Fruit fly (Drosophila melanogaster) whole organism, prepupa: Measurements from ENCODE around the gene Gcn5.
A peak's percentile ranks its signal among the peaks of the same experiment; 100 is the strongest.

Experiments
- Blimp-1 ChIP-seq: fragments of 200-800 bp; sonication (Bioruptor generic); optimal IDR thresholded peaks from 3 replicates; lab custom pipeline; 2017; ENCODE audit warnings: missing biosample characterization, missing genetic modification characterization, mild to moderate bottlenecking, moderate library complexity, missing genetic modification reagents
- CG10669 ChIP-seq: fragments of 200-800 bp; sonication (Bioruptor generic); optimal IDR thresholded peaks from 3 replicates; lab custom pipeline; 2018; ENCODE audit warnings: missing biosample characterization, mild to moderate bottlenecking, missing genetic modification characterization, moderate library complexity
- CG11294 ChIP-seq: fragments of 200-800 bp; sonication (Bioruptor generic); IDR thresholded peaks from 2 replicates; pipeline ENCODE4 v1.3.6; 2022; ENCODE audit warnings: missing biosample characterization, missing genetic modification characterization
- CG11762 ChIP-seq: fragments of 200-800 bp; sonication (Bioruptor generic); optimal IDR thresholded peaks from 3 replicates; lab custom pipeline; 2016; ENCODE audit warnings: missing biosample characterization, missing genetic modification characterization; ENCODE audit not compliant: insufficient read depth
- CG11902 ChIP-seq: fragments of 200-800 bp; sonication (Bioruptor generic); optimal IDR thresholded peaks from 3 replicates; lab custom pipeline; 2016; ENCODE audit warnings: missing biosample characterization, missing genetic modification characterization
- CG15336 ChIP-seq: fragments of 200-800 bp; sonication (Bioruptor generic); IDR thresholded peaks from 2 replicates; pipeline ENCODE4 v1.3.6; 2022; ENCODE audit warnings: missing biosample characterization, missing genetic modification characterization
- CG1621 ChIP-seq: fragments of 200-800 bp; sonication (Bioruptor generic); optimal IDR thresholded peaks from 3 replicates; lab custom pipeline; 2018; ENCODE audit warnings: missing biosample characterization, mild to moderate bottlenecking, missing genetic modification characterization
- CG16779 ChIP-seq: fragments of 200-800 bp; sonication (Bioruptor generic); optimal IDR thresholded peaks from 3 replicates; lab custom pipeline; 2017; ENCODE audit warnings: missing biosample characterization, mild to moderate bottlenecking, missing genetic modification characterization
- CG3032 ChIP-seq: fragments of 200-800 bp; optimal IDR thresholded peaks from 2 replicates; lab custom pipeline; 2019; ENCODE audit warnings: missing biosample characterization, mild to moderate bottlenecking, missing genetic modification characterization, moderate library complexity
- CG31627 ChIP-seq: fragments of 200-800 bp; sonication (Bioruptor generic); optimal IDR thresholded peaks from 3 replicates; lab custom pipeline; 2016; ENCODE audit warnings: missing biosample characterization, missing genetic modification characterization
- CG32006 ChIP-seq: fragments of 200-800 bp; sonication (Bioruptor generic); optimal IDR thresholded peaks from 3 replicates; lab custom pipeline; 2017; ENCODE audit warnings: missing biosample characterization, mild to moderate bottlenecking, missing genetic modification characterization
- CG4318 ChIP-seq: fragments of 200-800 bp; sonication (Bioruptor generic); optimal IDR thresholded peaks from 3 replicates; lab custom pipeline; 2017; ENCODE audit warnings: missing biosample characterization, mild to moderate bottlenecking, missing genetic modification characterization
- CG6163 ChIP-seq: fragments of 200-800 bp; sonication (Bioruptor generic); IDR thresholded peaks from 3 replicates; pipeline ENCODE4 v1.3.6; 2022; ENCODE audit warnings: missing biosample characterization, missing genetic modification characterization
- CG6276 ChIP-seq: fragments of 200-800 bp; sonication (Bioruptor generic); optimal IDR thresholded peaks from 2 replicates; lab custom pipeline; 2017; ENCODE audit warnings: missing biosample characterization, mild to moderate bottlenecking, missing genetic modification characterization
- CG6792 ChIP-seq: fragments of 200-800 bp; sonication (Bioruptor generic); optimal IDR thresholded peaks from 3 replicates; lab custom pipeline; 2016; ENCODE audit warnings: missing biosample characterization, missing genetic modification characterization
- CG6854 ChIP-seq: fragments of 200-800 bp; sonication (Bioruptor generic); optimal IDR thresholded peaks from 2 replicates; lab custom pipeline; 2017; ENCODE audit warnings: missing biosample characterization, mild to moderate bottlenecking, missing genetic modification characterization
- CG7368 ChIP-seq: fragments of 200-800 bp; sonication (Bioruptor generic); optimal IDR thresholded peaks from 3 replicates; lab custom pipeline; 2016; ENCODE audit warnings: missing biosample characterization, missing genetic modification characterization
- CG8119 ChIP-seq: fragments of 200-800 bp; sonication (Bioruptor generic); IDR thresholded peaks from 3 replicates; pipeline ENCODE4 v1.3.6; 2022; ENCODE audit warnings: missing biosample characterization, missing genetic modification characterization
- CG8632 ChIP-seq: fragments of 200-800 bp; sonication (Bioruptor generic); optimal IDR thresholded peaks from 3 replicates; lab custom pipeline; 2016; ENCODE audit warnings: missing biosample characterization, missing genetic modification characterization
- CG9139 ChIP-seq: fragments of 200-800 bp; sonication (Bioruptor generic); optimal IDR thresholded peaks from 3 replicates; lab custom pipeline; 2017; ENCODE audit warnings: missing biosample characterization, mild to moderate bottlenecking, missing genetic modification characterization
- Eip75B ChIP-seq: fragments of 200-800 bp; sonication (Bioruptor generic); optimal IDR thresholded peaks from 3 replicates; lab custom pipeline; 2016; ENCODE audit warnings: missing biosample characterization, missing genetic modification characterization
- Eip78C ChIP-seq: fragments of 200-800 bp; sonication (Bioruptor generic); peaks from one replicate; lab custom pipeline; 2016; ENCODE audit warnings: missing biosample characterization, missing genetic modification characterization
- Eip93F ChIP-seq: fragments of 200-800 bp; sonication (Bioruptor generic); optimal IDR thresholded peaks from 2 replicates; lab custom pipeline; 2016; ENCODE audit warnings: missing biosample characterization, mild to moderate bottlenecking, missing genetic modification characterization
- Ets96B ChIP-seq: fragments of 200-800 bp; optimal IDR thresholded peaks from 2 replicates; lab custom pipeline; 2019; ENCODE audit warnings: missing biosample characterization, mild to moderate bottlenecking, missing genetic modification characterization, moderate library complexity
- Gug ChIP-seq: fragments of 200-800 bp; sonication (Bioruptor generic); IDR thresholded peaks from 2 replicates; pipeline ENCODE4 v1.3.6; 2022; ENCODE audit warnings: missing biosample characterization, missing genetic modification characterization
- Hr39 ChIP-seq: fragments of 200-800 bp; sonication (Bioruptor generic); optimal IDR thresholded peaks from 2 replicates; lab custom pipeline; 2016; ENCODE audit warnings: missing biosample characterization, missing genetic modification characterization
- Hr4 ChIP-seq: fragments of 200-800 bp; sonication (Bioruptor generic); optimal IDR thresholded peaks from 3 replicates; lab custom pipeline; 2016; ENCODE audit warnings: missing biosample characterization, missing genetic modification characterization
- OdsH ChIP-seq: fragments of 200-800 bp; sonication (Bioruptor generic); optimal IDR thresholded peaks from 3 replicates; lab custom pipeline; 2016; ENCODE audit warnings: missing biosample characterization, missing genetic modification characterization
- Sox102F ChIP-seq: fragments of 200-800 bp; sonication (Bioruptor generic); optimal IDR thresholded peaks from 2 replicates; lab custom pipeline; 2016; ENCODE audit warnings: missing biosample characterization, mild to moderate bottlenecking, missing genetic modification characterization
- Sox14 ChIP-seq: fragments of 200-800 bp; sonication (Bioruptor generic); optimal IDR thresholded peaks from 3 replicates; lab custom pipeline; 2016; ENCODE audit warnings: missing biosample characterization, missing genetic modification characterization
- acj6 ChIP-seq: fragments of 200-800 bp; sonication (Bioruptor generic); optimal IDR thresholded peaks from 3 replicates; lab custom pipeline; 2016; ENCODE audit warnings: missing biosample characterization, missing genetic modification characterization
- dac ChIP-seq: fragments of 200-800 bp; sonication (Bioruptor generic); optimal IDR thresholded peaks from 2 replicates; lab custom pipeline; 2017; ENCODE audit warnings: missing biosample characterization, mild to moderate bottlenecking, missing genetic modification characterization
- eg ChIP-seq: fragments of 200-800 bp; sonication (Bioruptor generic); IDR thresholded peaks from 3 replicates; pipeline ENCODE4 v1.3.6; 2022; ENCODE audit warnings: missing biosample characterization, missing genetic modification characterization
- esn ChIP-seq: fragments of 200-800 bp; sonication (Bioruptor generic); optimal IDR thresholded peaks from 2 replicates; lab custom pipeline; 2016; ENCODE audit warnings: missing biosample characterization, mild to moderate bottlenecking, missing genetic modification characterization, moderate library complexity
- fd85E ChIP-seq: fragments of 200-800 bp; sonication (Bioruptor generic); optimal IDR thresholded peaks from 3 replicates; lab custom pipeline; 2016; ENCODE audit warnings: missing biosample characterization, missing genetic modification characterization
- net ChIP-seq: fragments of 200-800 bp; sonication (Bioruptor generic); optimal IDR thresholded peaks from 3 replicates; lab custom pipeline; 2016; ENCODE audit warnings: missing biosample characterization, missing genetic modification characterization
- salr ChIP-seq, 2 experiments: fragments of 200-800 bp; sonication (Bioruptor generic); optimal IDR thresholded peaks; 3 replicates each; lab custom pipeline; 2016 to 2018; ENCODE audit warnings: missing biosample characterization in 2 of 2, missing genetic modification characterization in 2 of 2, mild to moderate bottlenecking in 1 of 2
- ss ChIP-seq, 2 experiments: fragments of 200-800 bp; sonication (Bioruptor generic); optimal IDR thresholded peaks; 2 replicates in 1 of 2; 3 replicates in 1 of 2; lab custom pipeline; 2017 to 2018; ENCODE audit warnings: mild to moderate bottlenecking in 2 of 2, missing biosample characterization in 2 of 2, missing genetic modification characterization in 2 of 2, moderate library complexity in 1 of 2
- svp ChIP-seq: fragments of 200-800 bp; sonication (Bioruptor generic); peaks from one replicate; lab custom pipeline; 2016; ENCODE audit warnings: missing biosample characterization, missing genetic modification characterization
- topi ChIP-seq: fragments of 200-800 bp; sonication (Bioruptor generic); optimal IDR thresholded peaks from 3 replicates; lab custom pipeline; 2016; ENCODE audit warnings: missing biosample characterization, missing genetic modification characterization
- vri ChIP-seq: fragments of 200-800 bp; sonication (Bioruptor generic); optimal IDR thresholded peaks from 3 replicates; lab custom pipeline; 2016; ENCODE audit warnings: missing biosample characterization, mild to moderate bottlenecking, missing genetic modification characterization

Gene Gcn5

DNA sequence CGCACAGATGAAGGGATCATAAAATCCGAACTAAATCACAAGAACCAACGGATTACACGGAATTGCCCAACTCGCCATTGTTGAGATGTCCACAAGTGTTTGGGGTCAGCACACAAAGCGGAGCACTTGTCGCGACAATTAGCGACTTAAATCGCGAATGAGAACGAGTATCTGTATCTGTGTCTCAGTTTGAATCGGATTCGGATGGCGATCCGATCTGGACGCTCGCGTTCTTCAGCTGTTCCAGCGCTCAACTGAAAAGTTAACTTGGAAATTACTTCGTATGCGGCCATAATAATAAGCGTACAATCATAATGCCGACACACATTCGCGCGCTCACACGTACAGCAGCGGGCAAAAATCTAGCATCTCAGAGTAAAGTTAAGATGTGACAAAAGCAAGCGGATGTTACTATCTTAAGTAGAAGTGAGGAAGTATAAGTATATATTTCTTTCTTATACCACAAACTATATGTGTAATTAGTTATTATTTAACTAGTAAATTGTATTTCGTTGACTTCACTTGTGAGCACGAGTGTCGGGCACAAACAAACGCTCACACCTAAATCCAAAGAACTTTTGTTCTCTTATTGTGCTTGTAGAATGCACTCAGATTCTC, 33.3 kb downstream of the Gcn5 start, which contains the start of gene CG10660 (continued):
- TF ChIP-seq OdsH (peak; percentile 95), CG1621 (peak; percentile 88), CG8119 (peak; percentile 96), Eip93F (GFP tag; lab: Kevin White, UChicago) (peak; percentile 66), net (GFP tag; lab: Kevin White, UChicago) (peak; percentile 94), CG11762 (GFP tag; lab: Kevin White, UChicago) (peak; percentile 87), CG10669 (GFP tag; lab: Kevin White, UChicago) (peak; percentile 86), ss (GFP tag; optimal IDR thresholded peaks at IDR 0.05; lab: Kevin White, UChicago) (peak; percentile 67 to 78), topi (GFP tag; lab: Kevin White, UChicago) (peak; percentile 91), Blimp-1 (GFP tag; lab: Kevin White, UChicago) (peak; percentile 65), CG6792 (GFP tag; lab: Kevin White, UChicago) (peak; percentile 93), CG4318 (peak; percentile 84), Hr4 (GFP tag; lab: Kevin White, UChicago) (peak; percentile 94), CG7368 (GFP tag; lab: Kevin White, UChicago) (peak; percentile 82), CG8632 (peak; percentile 90), Hr39 (GFP tag; lab: Kevin White, UChicago) (peak; percentile 85), dac (GFP tag; lab: Kevin White, UChicago) (peak; percentile 78), salr (GFP tag; optimal IDR thresholded peaks at IDR 0.05; lab: Kevin White, UChicago) (peak; percentile 79 to 86)

DNA sequence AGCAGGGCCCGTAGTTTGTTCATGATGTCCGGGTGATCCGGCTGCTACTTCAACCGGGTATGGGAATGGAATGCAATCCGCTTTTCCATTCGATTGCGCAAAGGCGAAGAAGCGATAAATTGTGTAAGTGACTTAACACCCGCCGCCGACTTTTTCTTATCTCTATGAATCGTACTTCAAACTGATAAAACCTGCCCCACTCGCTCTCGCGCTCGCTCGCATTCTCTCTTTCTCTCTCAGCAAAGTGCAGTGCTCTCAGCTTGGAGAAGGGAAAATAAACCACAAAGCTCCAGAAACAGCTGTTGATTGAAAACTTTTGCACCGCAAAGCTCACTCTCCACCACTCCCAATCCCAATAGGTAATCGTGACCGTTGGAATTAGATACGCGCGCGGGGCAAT, 33.9 kb downstream of the Gcn5 start:
- TF ChIP-seq CG6163: peak; percentile 55; the same call in 2 of the 3 replicates
- TF ChIP-seq CG8119: peak; percentile 57; the same call in 2 of the 3 replicates
- TF ChIP-seq CG16779 (tag; lab: Kevin White, UChicago): peak; percentile 27
- no peak for TF ChIP-seq CG3032
- TF ChIP-seq CG6854 (GFP tag; lab: Kevin White, UChicago): peak; percentile 42
- peak; percentile 42 for TF ChIP-seq fd85E
- peak; percentile 24 for TF ChIP-seq Sox102F
- TF ChIP-seq ss (GFP tag; optimal IDR thresholded peaks at IDR 0.05; lab: Kevin White, UChicago): peak in 1 of 2 experiments; percentile 4
- TF ChIP-seq esn (GFP tag; lab: Kevin White, UChicago): no peak
- TF ChIP-seq CG11294 (GFP tag; lab: Robert Waterston, UW): no peak
- peak; percentile 63 for TF ChIP-seq CG6276
- TF ChIP-seq salr (GFP tag; optimal IDR thresholded peaks at IDR 0.05; lab: Kevin White, UChicago): no peak
- TF ChIP-seq eg (GFP tag; lab: Robert Waterston, UW): peak; percentile 56; the same call in 2 of the 3 replicates
- TF ChIP-seq CG32006 (GFP tag; lab: Kevin White, UChicago): no peak
- TF ChIP-seq vri (GFP tag; lab: Kevin White, UChicago): peak; percentile 92
- TF ChIP-seq CG10669 (GFP tag; lab: Kevin White, UChicago): no peak
- no peak for TF ChIP-seq CG11902 (GFP tag; lab: Kevin White, UChicago)
- TF ChIP-seq OdsH: no peak
- peak; percentile 27 for TF ChIP-seq Eip78C (GFP tag; lab: Kevin White, UChicago)
- peak; percentile 15 for TF ChIP-seq CG9139 (GFP tag; lab: Kevin White, UChicago)
- TF ChIP-seq CG15336 (GFP tag; lab: Robert Waterston, UW): peak; percentile 37; the same call in 1 of the 2 replicates
- no peak for TF ChIP-seq Sox14 (GFP tag; lab: Kevin White, UChicago)
- TF ChIP-seq Blimp-1 (GFP tag; lab: Kevin White, UChicago): no peak

DNA sequence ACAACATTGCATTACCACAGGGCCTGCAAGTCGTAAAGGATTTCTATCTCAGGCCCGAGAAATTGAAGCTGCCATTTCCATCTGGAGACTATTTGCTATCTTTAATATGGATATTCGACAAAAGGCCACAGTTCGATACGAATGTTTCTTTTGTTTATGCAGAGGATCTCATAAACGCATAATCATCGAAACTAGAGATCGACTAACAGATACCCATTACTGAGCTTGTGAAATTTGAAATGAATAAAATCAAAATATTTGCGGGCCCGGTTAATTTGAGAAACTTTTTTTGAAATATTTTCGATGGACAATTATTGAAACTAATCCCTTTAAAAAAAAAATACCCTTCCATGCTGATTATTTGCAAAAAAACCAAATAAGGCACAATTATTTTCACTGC, 37.6 kb downstream of the Gcn5 start:
- TF ChIP-seq Eip75B (GFP tag; lab: Kevin White, UChicago) (no peak), dac (GFP tag; lab: Kevin White, UChicago) (no peak), ss (GFP tag; optimal IDR thresholded peaks at IDR 0.05; lab: Kevin White, UChicago) (no peak), vri (GFP tag; lab: Kevin White, UChicago) (no peak), Gug (GFP tag; lab: Robert Waterston, UW) (no peak), eg (GFP tag; lab: Robert Waterston, UW) (no peak), Ets96B (no peak), acj6 (GFP tag; lab: Kevin White, UChicago) (no peak), svp (GFP tag; lab: Kevin White, UChicago) (no peak), CG32006 (GFP tag; lab: Kevin White, UChicago) (no peak), CG11762 (GFP tag; lab: Kevin White, UChicago) (no peak), esn (GFP tag; lab: Kevin White, UChicago) (no peak), CG31627 (no peak), CG3032 (no peak), CG4318 (no peak)
